Fruit fly (Drosophila melanogaster): ENCODE results near the gene Dyro.

Gene Dyro

DNA sequence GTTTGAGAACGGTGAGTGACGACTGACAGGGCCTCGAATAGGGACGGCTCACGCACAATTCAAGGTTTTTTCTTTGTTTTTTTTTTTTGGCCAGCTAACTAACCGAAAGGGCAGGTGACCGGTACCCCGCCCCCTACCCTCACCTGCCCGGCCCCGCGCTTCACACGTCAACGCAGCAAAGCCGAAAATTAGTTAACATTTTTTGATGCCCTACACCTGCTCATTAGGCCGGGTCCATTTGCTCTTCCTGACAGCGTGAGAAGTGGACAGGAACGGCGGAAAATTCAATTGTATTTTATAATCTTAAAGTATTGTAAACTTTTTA is 11.3 kb upstream of the Dyro start:
- TF ChIP-seq CG15479 (GFP tag; optimal IDR thresholded peaks at IDR 0.05) (no peak), CG9932 (GFP tag; IDR thresholded peaks at IDR 0.05) (peak; percentile 18; the same call in 1 of the 2 replicates), crol (GFP tag; IDR thresholded peaks at IDR 0.05) (peak; percentile 57), CG12391 (tag; optimal IDR thresholded peaks at IDR 0.05) (no peak), Awh (GFP tag; IDR thresholded peaks at IDR 0.05) (0 out of 2 replicates have a peak, but pooled peaks have one; percentile 24), ab (GFP tag; optimal IDR thresholded peaks at IDR 0.05) (no peak), HmgZ (tag; optimal IDR thresholded peaks at IDR 0.05) (no peak), chinmo (GFP tag; IDR thresholded peaks at IDR 0.05; ENCODE audit: partially characterized antibody) (0 out of 4 replicates have a peak, but pooled peaks have one; percentile 45), mld (GFP tag; IDR thresholded peaks at IDR 0.05; ENCODE audit: partially characterized antibody) (no peak), E2f1 (GFP tag; IDR thresholded peaks at IDR 0.05) (no peak), Poxn (GFP tag; IDR thresholded peaks at IDR 0.05) (no peak), CG10274 (GFP tag; optimal IDR thresholded peaks at IDR 0.05) (peak; percentile 1), CG14860 (GFP tag; IDR thresholded peaks at IDR 0.05; ENCODE audit: partially characterized antibody) (no peak), Blimp-1 (GFP tag; optimal IDR thresholded peaks at IDR 0.05) (peak; percentile 84), CG9876 (GFP tag; optimal IDR thresholded peaks at IDR 0.05) (no peak), Fer1 (GFP tag; optimal IDR thresholded peaks at IDR 0.05) (no peak), ken (GFP tag; IDR thresholded peaks at IDR 0.05) (peak; percentile 32; the same call in 1 of the 3 replicates), sens (GFP tag) (peak; percentile 13), CG31365 (tag; optimal IDR thresholded peaks at IDR 0.05) (no peak), CG8944 (GFP tag; optimal IDR thresholded peaks at IDR 0.05) (no peak), scrt (GFP tag; optimal IDR thresholded peaks at IDR 0.05) (no peak), pzg (GFP tag; optimal IDR thresholded peaks at IDR 0.05) (no peak), CG17802 (tag; optimal IDR thresholded peaks at IDR 0.05) (no peak), Mad (GFP tag; optimal IDR thresholded peaks at IDR 0.05) (no peak), zf30C (GFP tag; optimal IDR thresholded peaks at IDR 0.05) (no peak)

DNA sequence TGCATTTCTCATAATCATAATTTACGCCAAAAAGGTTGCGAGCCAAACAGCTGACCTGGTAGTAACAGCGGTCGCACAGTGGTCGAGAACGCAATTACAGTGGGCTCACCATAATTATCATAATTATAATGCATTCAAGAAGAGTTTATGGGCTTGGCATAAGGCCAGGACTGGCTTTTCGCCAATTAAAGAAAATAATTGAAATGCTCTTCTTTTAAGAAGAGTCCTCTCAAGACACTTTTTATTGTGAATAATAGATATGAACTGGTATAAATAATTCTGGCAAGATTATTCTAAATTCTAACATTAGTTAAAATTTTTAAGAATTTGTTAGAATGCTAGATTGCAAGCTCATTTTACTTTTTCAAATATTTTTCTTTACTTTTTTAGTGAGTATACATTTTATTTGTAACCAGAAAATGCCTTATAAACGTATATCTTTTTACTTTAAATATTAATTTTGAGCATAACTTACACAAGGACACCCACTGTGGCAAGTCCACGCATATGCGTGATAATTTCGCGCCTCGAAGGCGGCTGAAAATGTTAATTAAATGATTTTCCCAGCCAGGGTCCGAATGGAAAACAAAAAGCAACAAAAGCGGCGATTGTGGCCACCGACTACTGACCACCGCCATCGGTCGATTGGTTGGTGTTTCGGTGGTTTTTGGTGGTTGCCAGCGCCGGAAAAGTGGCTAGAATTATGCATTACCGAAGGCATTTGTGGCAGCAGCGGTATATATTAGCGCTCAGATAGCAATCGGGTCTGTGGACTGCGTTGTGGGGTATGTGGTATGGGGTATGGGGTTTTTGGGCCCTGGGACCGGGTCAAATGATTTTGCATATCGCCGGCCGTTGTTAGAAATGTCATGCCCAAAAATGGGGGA is 10.7 kb upstream of the Dyro start:
- TF ChIP-seq HLH54F (GFP tag; optimal IDR thresholded peaks at IDR 0.05) (no peak), Doc2 (GFP tag; IDR thresholded peaks at IDR 0.05) (no peak), unc-4 (GFP tag; IDR thresholded peaks at IDR 0.05; ENCODE audit: partially characterized antibody) (no peak), CG12299 (tag; optimal IDR thresholded peaks at IDR 0.05) (no peak), CG7372 (GFP tag; IDR thresholded peaks at IDR 0.05) (no peak), CrebB (tag; optimal IDR thresholded peaks at IDR 0.05) (no peak), aop (GFP tag; IDR thresholded peaks at IDR 0.05) (no peak), kah (GFP tag; optimal IDR thresholded peaks at IDR 0.05) (no peak), CG8944 (GFP tag; optimal IDR thresholded peaks at IDR 0.05) (no peak), CG1024 (GFP tag; IDR thresholded peaks at IDR 0.05) (no peak), CG18764 (GFP tag; optimal IDR thresholded peaks at IDR 0.05) (no peak), CG6854 (GFP tag; optimal IDR thresholded peaks at IDR 0.05) (no peak), H2.0 (GFP tag; IDR thresholded peaks at IDR 0.05) (no peak), oc (tag; optimal IDR thresholded peaks at IDR 0.05) (no peak), CG10274 (GFP tag; optimal IDR thresholded peaks at IDR 0.05) (no peak), sug (tag; optimal IDR thresholded peaks at IDR 0.05) (no peak), Chrac-16 (GFP tag; optimal IDR thresholded peaks at IDR 0.05) (no peak), Side (GFP tag; optimal IDR thresholded peaks at IDR 0.05) (no peak), Ets65A (GFP tag) (peak; percentile 35), ranshi (GFP tag; IDR thresholded peaks at IDR 0.05) (no peak), sob (GFP tag; IDR thresholded peaks at IDR 0.05) (no peak), CG17912 (GFP tag; optimal IDR thresholded peaks at IDR 0.05) (no peak), GATAe (GFP tag; conservative IDR thresholded peaks at IDR 0.05) (no peak), CG9215 (GFP tag; IDR thresholded peaks at IDR 0.05) (no peak), ase (GFP tag; IDR thresholded peaks at IDR 0.05) (no peak), CG4854 (GFP tag; optimal IDR thresholded peaks at IDR 0.05) (no peak), Nf-YC (tag; optimal IDR thresholded peaks at IDR 0.05) (no peak), scrt (GFP tag; optimal IDR thresholded peaks at IDR 0.05) (no peak)

Data from whole organism, embryonic.